Worm (Caenorhabditis elegans) whole organism, young adult: Measurements from ENCODE around the gene F22F7.8.

Source experiments
- F49E8.2 ChIP-seq: sonication (generic microtip); optimal IDR thresholded peaks from 3 replicates; lab custom pipeline; 2017; ENCODE audit warnings: missing genetic modification characterization, mild to moderate bottlenecking, missing compliant biosample characterization, antibody characterized with exemption, moderate library complexity; ENCODE audit not compliant: insufficient read depth
- F52B5.7 ChIP-seq: sonication (generic microtip); optimal IDR thresholded peaks from 2 replicates; lab custom pipeline; 2016; ENCODE audit warnings: mild to moderate bottlenecking, missing genetic modification characterization, missing compliant biosample characterization
- F57A8.1 ChIP-seq: fragments of 200-800 bp; sonication (Bioruptor generic); optimal IDR thresholded peaks from 2 replicates; lab custom pipeline; 2018; ENCODE audit warnings: mild to moderate bottlenecking, missing genetic modification characterization, moderate library complexity, missing compliant biosample characterization
- attf-5 ChIP-seq: fragments of 200-800 bp; sonication (Bioruptor generic); optimal IDR thresholded peaks from 2 replicates; lab custom pipeline; 2018; ENCODE audit warnings: mild to moderate bottlenecking, missing genetic modification characterization, missing compliant biosample characterization
- hmg-1.2 ChIP-seq: fragments of 200-800 bp; sonication (Bioruptor generic); IDR thresholded peaks from 2 replicates; pipeline ENCODE4 v1.3.6; 2022; ENCODE audit warnings: missing genetic modification reagents, missing genetic modification characterization, missing compliant biosample characterization
- let-526 ChIP-seq: fragments of 200-800 bp; sonication (Bioruptor generic); IDR thresholded peaks from 2 replicates; pipeline ENCODE4 v1.3.6; 2022; ENCODE audit warnings: missing genetic modification reagents, missing genetic modification characterization, missing compliant biosample characterization
- ztf-26 ChIP-seq: sonication (generic microtip); optimal IDR thresholded peaks from 2 replicates; lab custom pipeline; 2017; ENCODE audit warnings: missing genetic modification characterization, missing compliant biosample characterization

ce11 chrV:2134340-2134739 is 12.6 kb upstream of the F22F7.8 start:
- TF ChIP-seq attf-5 (GFP tag; lab: Kevin White, UChicago) (no peak), let-526 (no peak), F49E8.2 (tag; lab: Kevin White, UChicago) (no peak), F52B5.7 (no peak), ztf-26 (tag; lab: Kevin White, UChicago) (no peak), hmg-1.2 (GFP tag; lab: Robert Waterston, UW) (no peak), F57A8.1 (no peak)
